Fruit fly (Drosophila melanogaster): ENCODE data around the gene CG17672.

Gene CG17672

dm6 chr3L:13007946-13008462 lies 20.8 kb upstream of the CG17672 start (continued):
- TF ChIP-seq dan (GFP tag; IDR thresholded peaks at IDR 0.05) (no peak), fru (optimal IDR thresholded peaks at IDR 0.05) (no peak), phol (tag; optimal IDR thresholded peaks at IDR 0.05) (no peak), CG6791 (GFP tag; IDR thresholded peaks at IDR 0.05; ENCODE audit: partially characterized antibody) (peak; percentile 71), HHEX (GFP tag; optimal IDR thresholded peaks at IDR 0.05) (no peak), CG4424 (GFP tag; optimal IDR thresholded peaks at IDR 0.05) (no peak), hbn (GFP tag; IDR thresholded peaks at IDR 0.05; ENCODE audit: partially characterized antibody) (no peak; the same call in 1 of the 2 replicates), CG14860 (GFP tag; IDR thresholded peaks at IDR 0.05; ENCODE audit: partially characterized antibody) (0 out of 3 replicates have a peak, but pooled peaks have one; percentile 49), CG10431 (GFP tag; optimal IDR thresholded peaks at IDR 0.05) (no peak), Sox100B (GFP tag; optimal IDR thresholded peaks at IDR 0.05) (no peak), stc (GFP tag; IDR thresholded peaks at IDR 0.05) (no peak), Opbp (GFP tag; IDR thresholded peaks at IDR 0.05; ENCODE audit: partially characterized antibody) (peak; percentile 20; the same call in 2 of the 3 replicates), croc (GFP tag; conservative IDR thresholded peaks at IDR 0.05) (no peak), CG33213 (GFP tag; optimal IDR thresholded peaks at IDR 0.05) (no peak), CG10462 (GFP tag; optimal IDR thresholded peaks at IDR 0.05) (no peak), vfl (GFP tag; optimal IDR thresholded peaks at IDR 0.05) (no peak), ssp (GFP tag; IDR thresholded peaks at IDR 0.05) (no peak), Dek (tag; optimal IDR thresholded peaks at IDR 0.05) (no peak), Ravus (GFP tag; IDR thresholded peaks at IDR 0.05) (no peak), dmrt11E (tag; optimal IDR thresholded peaks at IDR 0.05) (no peak), Ets65A (GFP tag) (no peak), Hr3 (GFP tag; optimal IDR thresholded peaks at IDR 0.05) (no peak), ap (GFP tag; IDR thresholded peaks at IDR 0.05) (no peak), mld (GFP tag; IDR thresholded peaks at IDR 0.05; ENCODE audit: partially characterized antibody) (no peak), lola (GFP tag; optimal IDR thresholded peaks at IDR 0.05) (no peak), CG17912 (GFP tag; optimal IDR thresholded peaks at IDR 0.05) (no peak), cwo (GFP tag; optimal IDR thresholded peaks at IDR 0.05) (no peak), CG42726 (GFP tag; IDR thresholded peaks at IDR 0.05; ENCODE audit: partially characterized antibody) (no peak), Sry-δ (GFP tag; optimal IDR thresholded peaks at IDR 0.05) (peak; percentile 13), CG17385 (GFP tag; optimal IDR thresholded peaks at IDR 0.05) (no peak), CG11093 (GFP tag; IDR thresholded peaks at IDR 0.05) (no peak), Dref (GFP tag; IDR thresholded peaks at IDR 0.05) (peak; percentile 75), Xrp1 (GFP tag; IDR thresholded peaks at IDR 0.05) (no peak), CG10654 (GFP tag; optimal IDR thresholded peaks at IDR 0.05) (no peak), prd (optimal IDR thresholded peaks at IDR 0.05) (no peak), prd (GFP tag; IDR thresholded peaks at IDR 0.05) (no peak), al (GFP tag; IDR thresholded peaks at IDR 0.05) (no peak), CG2678 (tag; optimal IDR thresholded peaks at IDR 0.05) (no peak), CG13287 (GFP tag; IDR thresholded peaks at IDR 0.05; ENCODE audit: partially characterized antibody) (peak; percentile 75), CG33557 (GFP tag; optimal IDR thresholded peaks at IDR 0.05) (no peak), tin (GFP tag; optimal IDR thresholded peaks at IDR 0.05) (no peak), CG1024 (GFP tag; IDR thresholded peaks at IDR 0.05) (no peak), dm (GFP tag; optimal IDR thresholded peaks at IDR 0.05) (no peak), Adf1 (GFP tag; IDR thresholded peaks at IDR 0.05) (no peak), CG3838 (GFP tag; optimal IDR thresholded peaks at IDR 0.05) (no peak), Sox102F (GFP tag; optimal IDR thresholded peaks at IDR 0.05) (no peak), btn (GFP tag; optimal IDR thresholded peaks at IDR 0.05) (no peak), Hand (GFP tag; optimal IDR thresholded peaks at IDR 0.05) (no peak), CG13775 (GFP tag; optimal IDR thresholded peaks at IDR 0.05) (no peak), yki (optimal IDR thresholded peaks at IDR 0.05) (no peak), CG4282 (GFP tag; optimal IDR thresholded peaks at IDR 0.05) (no peak), CG9609 (GFP tag; optimal IDR thresholded peaks at IDR 0.05) (no peak)

Measured in whole organism, embryonic.